Fruit fly (Drosophila melanogaster): Measurements from ENCODE around the gene msk.
A peak's percentile ranks its signal among the peaks of the same experiment; 100 is the strongest.

Gene msk

DNA sequence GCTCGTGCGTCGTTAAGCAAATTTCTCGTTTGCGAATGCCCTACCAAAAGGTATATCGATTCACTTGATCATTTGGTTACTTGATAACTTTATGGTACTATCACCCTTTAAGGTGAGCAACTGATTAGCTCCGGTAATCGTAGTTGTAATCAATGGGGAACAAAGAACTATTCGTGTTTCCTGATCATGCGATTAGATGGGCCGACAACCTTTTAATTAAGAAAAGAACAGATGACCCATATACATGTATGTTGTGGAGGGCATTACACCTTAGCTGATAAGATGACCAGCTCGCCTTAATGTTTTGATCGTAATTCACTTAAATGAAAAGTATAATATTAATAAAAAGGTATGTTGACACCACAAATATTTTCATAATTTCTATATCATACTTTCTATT is 42.6 kb upstream of the msk start (continued):
- TF ChIP-seq CG10565 (GFP tag; optimal IDR thresholded peaks at IDR 0.05), result no peak
- no peak for TF ChIP-seq p53 (GFP tag; optimal IDR thresholded peaks at IDR 0.05)
- no peak for TF ChIP-seq pfk (GFP tag; optimal IDR thresholded peaks at IDR 0.05)
- TF ChIP-seq CG12236 (GFP tag; optimal IDR thresholded peaks at IDR 0.05), result no peak
- no peak for TF ChIP-seq pb (GFP tag; optimal IDR thresholded peaks at IDR 0.05)
- no peak for TF ChIP-seq CG14965 (GFP tag; optimal IDR thresholded peaks at IDR 0.05; ENCODE audit: borderline replicate concordance)
- no peak for TF ChIP-seq klu (GFP tag; IDR thresholded peaks at IDR 0.05)
- TF ChIP-seq Sox102F (GFP tag; optimal IDR thresholded peaks at IDR 0.05), result peak; percentile 9
- TF ChIP-seq lab (GFP tag; optimal IDR thresholded peaks at IDR 0.05), result no peak
- no peak for TF ChIP-seq Bdp1 (GFP tag; optimal IDR thresholded peaks at IDR 0.05)
- no peak for TF ChIP-seq CG34422 (GFP tag; IDR thresholded peaks at IDR 0.05)
- no peak for TF ChIP-seq Taf1 (GFP tag; IDR thresholded peaks at IDR 0.05)
- TF ChIP-seq CG9817 (tag; optimal IDR thresholded peaks at IDR 0.05), result peak; percentile 2
- TF ChIP-seq CG17328 (GFP tag; IDR thresholded peaks at IDR 0.05), result no peak
- TF ChIP-seq Hmx (GFP tag; optimal IDR thresholded peaks at IDR 0.05), result no peak
- peak; percentile 26 for TF ChIP-seq CG3281 (GFP tag; optimal IDR thresholded peaks at IDR 0.05)
- TF ChIP-seq Rx (GFP tag; IDR thresholded peaks at IDR 0.05), result no peak
- TF ChIP-seq CG12219 (GFP tag; optimal IDR thresholded peaks at IDR 0.05), result no peak
- no peak for TF ChIP-seq Stat92E (GFP tag; optimal IDR thresholded peaks at IDR 0.05)
- TF ChIP-seq Fer2 (tag; optimal IDR thresholded peaks at IDR 0.05), result no peak
- no peak for TF ChIP-seq Blimp-1 (GFP tag; optimal IDR thresholded peaks at IDR 0.05)
- TF ChIP-seq Ptx1 (GFP tag; IDR thresholded peaks at IDR 0.05), result no peak
- TF ChIP-seq Dll (GFP tag; IDR thresholded peaks at IDR 0.05; ENCODE audit: partially characterized antibody), result no peak
- TF ChIP-seq CG8478 (optimal IDR thresholded peaks at IDR 0.05), result no peak
- TF ChIP-seq ewg (GFP tag; optimal IDR thresholded peaks at IDR 0.05), result no peak
- no peak for TF ChIP-seq onecut (GFP tag; IDR thresholded peaks at IDR 0.05)
- TF ChIP-seq Doc3 (GFP tag; IDR thresholded peaks at IDR 0.05; ENCODE audit: partially characterized antibody), result no peak
- no peak for TF ChIP-seq Dbx (GFP tag; IDR thresholded peaks at IDR 0.05)
- TF ChIP-seq Poxn (GFP tag; IDR thresholded peaks at IDR 0.05), result no peak
- TF ChIP-seq HLHmδ (GFP tag; optimal IDR thresholded peaks at IDR 0.05), result no peak
- TF ChIP-seq mam (GFP tag; optimal IDR thresholded peaks at IDR 0.05), result peak; percentile 12
- no peak for TF ChIP-seq Nf-YB (GFP tag; optimal IDR thresholded peaks at IDR 0.05)
- TF ChIP-seq E2f1 (GFP tag; IDR thresholded peaks at IDR 0.05), result no peak
- TF ChIP-seq CG4328 (GFP tag; optimal IDR thresholded peaks at IDR 0.05), result no peak
- TF ChIP-seq CG7745 (tag; optimal IDR thresholded peaks at IDR 0.05), result peak; percentile 97
- TF ChIP-seq CG10959 (GFP tag; IDR thresholded peaks at IDR 0.05), result no peak
- TF ChIP-seq Hr78 (GFP tag; optimal IDR thresholded peaks at IDR 0.05), result no peak
- no peak for TF ChIP-seq CG18619 (GFP tag; optimal IDR thresholded peaks at IDR 0.05)
- TF ChIP-seq grau (tag; optimal IDR thresholded peaks at IDR 0.05), result peak; percentile 28
- TF ChIP-seq CG13424 (tag; optimal IDR thresholded peaks at IDR 0.05), result no peak
- no peak for TF ChIP-seq CG14050 (GFP tag; IDR thresholded peaks at IDR 0.05)
- TF ChIP-seq CG8281 (tag; optimal IDR thresholded peaks at IDR 0.05), result no peak
- no peak for TF ChIP-seq BEAF-32 (GFP tag; optimal IDR thresholded peaks at IDR 0.05)
- TF ChIP-seq tin (GFP tag; optimal IDR thresholded peaks at IDR 0.05), result no peak
- no peak for TF ChIP-seq bab2 (GFP tag; optimal IDR thresholded peaks at IDR 0.05)
- TF ChIP-seq tio (GFP tag; optimal IDR thresholded peaks at IDR 0.05), result peak; percentile 1
- TF ChIP-seq bbx (GFP tag; IDR thresholded peaks at IDR 0.05; ENCODE audit: partially characterized antibody), result no peak
- no peak for TF ChIP-seq tgo (GFP tag; IDR thresholded peaks at IDR 0.05)
- peak; percentile 32; the same call in 1 of the 2 replicates for TF ChIP-seq CG9932 (GFP tag; IDR thresholded peaks at IDR 0.05)
- TF ChIP-seq CG6683 (GFP tag; optimal IDR thresholded peaks at IDR 0.05), result no peak
- TF ChIP-seq Xrp1 (GFP tag; IDR thresholded peaks at IDR 0.05), result no peak

All from whole organism, embryonic.